Worm (Caenorhabditis elegans): Measurements from ENCODE around the gene Y57G11C.42.

The Y57G11C.42 gene

DNA sequence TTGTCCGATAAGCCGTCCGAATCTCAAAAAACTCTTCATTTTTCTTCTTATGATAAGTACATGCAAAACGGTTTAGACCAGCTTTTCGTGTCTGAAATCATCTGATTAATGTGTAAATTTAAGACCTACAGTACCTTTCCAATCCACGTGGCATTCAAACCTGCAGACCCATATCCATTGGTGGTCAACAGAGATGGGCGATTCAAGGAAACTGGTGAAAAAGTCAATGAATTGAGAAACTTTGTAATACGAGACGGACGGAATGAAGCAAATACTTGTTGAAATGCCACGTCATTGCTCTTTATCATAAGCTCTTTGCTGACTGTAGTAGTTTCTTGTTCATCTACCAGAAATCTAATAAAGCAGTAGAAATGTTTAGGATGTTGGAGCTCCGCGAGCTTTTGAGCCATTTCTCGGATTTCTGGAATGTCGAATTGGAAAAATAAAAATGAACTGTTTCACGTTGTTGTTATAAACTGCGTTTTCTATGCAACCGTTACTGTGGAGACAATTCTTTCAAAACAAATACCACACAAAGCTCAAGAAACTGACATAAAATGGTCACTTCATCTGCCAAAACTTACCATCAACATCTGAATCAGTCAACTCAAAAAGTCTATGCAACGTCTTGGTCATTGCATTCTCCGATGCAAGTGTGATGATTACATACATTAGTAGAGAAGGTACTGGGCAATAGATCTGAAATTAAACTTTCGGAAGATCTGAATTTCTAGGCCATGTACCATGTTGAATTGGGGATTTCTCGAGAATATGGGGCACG lies 35.8 kb downstream of the Y57G11C.42 start:
- no peak for TF ChIP-seq hnd-1 (tag; optimal IDR thresholded peaks at IDR 0.05)
- TF ChIP-seq scrt-1 (GFP tag; IDR thresholded peaks at IDR 0.05), result no peak
- no peak for TF ChIP-seq F13C5.2 (tag; optimal IDR thresholded peaks at IDR 0.05)

DNA sequence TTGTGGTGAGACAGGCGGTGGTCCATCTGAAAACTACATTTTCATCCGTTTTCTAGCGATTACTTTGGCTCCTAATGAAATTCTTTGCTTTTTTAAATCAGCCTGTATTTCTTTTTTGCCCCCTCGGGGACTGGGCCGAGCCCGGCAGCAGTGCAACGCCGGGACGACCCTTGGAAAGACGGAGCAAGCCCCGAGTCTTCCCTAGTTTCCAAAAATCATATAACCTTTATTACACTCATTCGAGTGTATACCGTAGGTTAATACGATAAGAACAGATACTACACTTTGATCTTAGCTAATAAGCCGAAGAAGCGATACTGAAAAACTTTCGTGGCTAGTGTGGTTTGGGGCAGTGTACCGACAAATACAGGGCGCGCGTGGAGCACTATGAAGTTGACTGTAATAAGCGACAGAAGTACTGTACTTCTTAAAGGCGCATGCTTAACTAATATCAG lies 36.4 kb downstream of the Y57G11C.42 start:
- no peak for TF ChIP-seq tbx-11 (GFP tag; IDR thresholded peaks at IDR 0.05)
- no peak for TF ChIP-seq hnd-1 (tag; optimal IDR thresholded peaks at IDR 0.05)
- TF ChIP-seq B0310.2 (tag; optimal IDR thresholded peaks at IDR 0.05), result no peak
- TF ChIP-seq pes-1 (GFP tag; IDR thresholded peaks at IDR 0.05), result no peak
- TF ChIP-seq tbx-37 (GFP tag; conservative IDR thresholded peaks at IDR 0.05), result no peak
- no peak for TF ChIP-seq ets-7 (tag; optimal IDR thresholded peaks at IDR 0.05)
- TF ChIP-seq hmbx-1 (tag; optimal IDR thresholded peaks at IDR 0.05), result no peak
- no peak for TF ChIP-seq ama-1 (optimal IDR thresholded peaks at IDR 0.05)
- no peak for TF ChIP-seq sea-1 (GFP tag; conservative IDR thresholded peaks at IDR 0.05)
- no peak for TF ChIP-seq flt-1 (GFP tag; IDR thresholded peaks at IDR 0.05)
- TF ChIP-seq ceh-13 (GFP tag; optimal IDR thresholded peaks at IDR 0.05), result no peak
- no peak for TF ChIP-seq hmg-4 (GFP tag; optimal IDR thresholded peaks at IDR 0.05)
- TF ChIP-seq scrt-1 (GFP tag; IDR thresholded peaks at IDR 0.05), result no peak
- no peak for TF ChIP-seq tra-4 (tag; optimal IDR thresholded peaks at IDR 0.05)
- no peak for TF ChIP-seq aly-1 (tag; optimal IDR thresholded peaks at IDR 0.05)
- TF ChIP-seq ceh-36 (tag; optimal IDR thresholded peaks at IDR 0.05), result no peak
- no peak for TF ChIP-seq F13C5.2 (tag; optimal IDR thresholded peaks at IDR 0.05)

DNA sequence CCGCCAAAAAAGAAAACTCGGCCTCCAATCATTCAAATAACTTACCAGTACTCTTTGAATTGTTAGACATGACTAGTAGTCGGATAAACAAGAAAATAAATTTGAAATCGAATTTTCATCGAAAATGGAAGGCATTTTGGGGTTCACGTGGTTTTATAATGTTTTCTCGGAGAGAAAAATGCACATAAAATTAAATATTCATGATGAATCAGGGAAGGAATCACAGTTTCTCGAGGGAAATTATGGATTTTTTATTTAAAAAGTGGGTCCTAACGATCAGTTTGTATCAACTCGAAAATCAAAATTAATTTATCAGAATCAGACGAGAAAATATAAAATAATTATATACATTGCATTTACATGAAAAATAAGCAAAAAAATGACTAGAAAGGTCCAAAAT lies 37.0 kb downstream of the Y57G11C.42 start, which contains the start of gene Y57G11C.5:
Gene Y57G11C.5 (minus strand): TSS at position 101 of the 400 bp plus-strand sequence.
- TF ChIP-seq ama-1 (optimal IDR thresholded peaks at IDR 0.05) (no peak), sea-1 (GFP tag; conservative IDR thresholded peaks at IDR 0.05) (no peak), tbx-11 (GFP tag; IDR thresholded peaks at IDR 0.05) (no peak)

DNA sequence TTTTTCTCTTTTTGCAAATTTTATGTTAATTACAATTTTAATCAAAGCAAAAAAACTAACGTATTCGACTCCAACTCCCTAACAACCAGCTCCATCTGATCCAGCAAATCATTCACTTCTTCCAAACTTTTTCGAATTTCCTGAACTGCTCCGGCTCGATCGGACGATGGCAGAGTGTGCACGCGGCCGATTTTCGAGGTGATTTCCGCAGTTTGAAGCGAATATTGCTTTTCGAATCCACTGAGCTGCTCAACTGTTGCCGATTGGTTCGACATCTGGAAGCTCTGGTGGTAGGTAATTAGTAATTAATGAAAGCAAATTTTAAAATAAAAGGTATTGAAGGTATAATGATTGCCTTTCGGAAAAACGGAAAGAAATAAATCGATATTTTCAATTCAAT lies 38.1 kb downstream of the Y57G11C.42 start, which contains the start of gene vti-1:
Gene vti-1 (minus strand): TSS at position 284 of the 400 bp plus-strand sequence.
- TF ChIP-seq aly-1 (tag; optimal IDR thresholded peaks at IDR 0.05), result no peak
- no peak for TF ChIP-seq sea-1 (GFP tag; conservative IDR thresholded peaks at IDR 0.05)
- TF ChIP-seq ceh-13 (GFP tag; optimal IDR thresholded peaks at IDR 0.05), result no peak
- TF ChIP-seq B0310.2 (tag; optimal IDR thresholded peaks at IDR 0.05), result no peak
- no peak for TF ChIP-seq flt-1 (GFP tag; IDR thresholded peaks at IDR 0.05)
- TF ChIP-seq ceh-36 (tag; optimal IDR thresholded peaks at IDR 0.05), result no peak
- no peak for TF ChIP-seq tbx-11 (GFP tag; IDR thresholded peaks at IDR 0.05)
- TF ChIP-seq pes-1 (GFP tag; IDR thresholded peaks at IDR 0.05), result no peak
- TF ChIP-seq hnd-1 (tag; optimal IDR thresholded peaks at IDR 0.05), result no peak
- TF ChIP-seq hmg-4 (GFP tag; optimal IDR thresholded peaks at IDR 0.05), result no peak
- TF ChIP-seq tra-4 (tag; optimal IDR thresholded peaks at IDR 0.05), result no peak
- TF ChIP-seq hmbx-1 (tag; optimal IDR thresholded peaks at IDR 0.05), result no peak
- no peak for TF ChIP-seq ama-1 (optimal IDR thresholded peaks at IDR 0.05)
- TF ChIP-seq ets-7 (tag; optimal IDR thresholded peaks at IDR 0.05), result no peak
- no peak for TF ChIP-seq tbx-37 (GFP tag; conservative IDR thresholded peaks at IDR 0.05)

DNA sequence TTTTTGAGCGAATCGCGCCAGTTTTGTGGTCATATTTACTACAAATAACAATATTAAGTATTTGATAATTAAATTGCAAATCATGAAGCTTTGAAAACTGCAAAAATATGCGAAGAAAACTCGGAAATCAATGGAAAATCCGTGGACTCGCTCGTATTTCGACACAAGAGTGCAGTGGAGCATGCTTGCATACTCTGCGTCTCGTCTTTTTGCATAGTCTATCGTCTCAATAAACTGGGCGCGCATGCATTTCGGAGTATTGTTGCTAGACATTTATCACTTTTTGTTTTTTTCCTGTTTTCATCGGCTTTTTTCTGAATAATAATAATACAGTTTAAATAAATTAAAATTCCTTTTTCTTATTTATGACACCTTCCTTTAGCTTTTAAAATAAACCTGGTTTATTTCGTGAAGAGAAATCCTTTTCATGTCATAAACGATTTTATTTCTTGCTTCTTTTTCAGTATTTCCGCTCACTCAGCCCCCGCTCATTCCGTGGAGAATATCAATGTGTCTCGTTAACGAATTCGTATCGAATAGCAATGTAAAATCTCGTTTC lies 39.4 kb downstream of the Y57G11C.42 start, which contains the start of the genes mrps-7 and Y57G11C.3:
Gene mrps-7 (minus strand): TSS at position 38 of the 559 bp plus-strand sequence.
Gene Y57G11C.3 (plus strand): TSS at position 509 of the 559 bp plus-strand sequence.
- TF ChIP-seq hmg-4 (GFP tag; optimal IDR thresholded peaks at IDR 0.05), result peak; percentile 0
- no peak for TF ChIP-seq tbx-37 (GFP tag; conservative IDR thresholded peaks at IDR 0.05)
- TF ChIP-seq F13C5.2 (tag; optimal IDR thresholded peaks at IDR 0.05), result peak; percentile 83
- TF ChIP-seq ceh-13 (GFP tag; optimal IDR thresholded peaks at IDR 0.05), result no peak

DNA sequence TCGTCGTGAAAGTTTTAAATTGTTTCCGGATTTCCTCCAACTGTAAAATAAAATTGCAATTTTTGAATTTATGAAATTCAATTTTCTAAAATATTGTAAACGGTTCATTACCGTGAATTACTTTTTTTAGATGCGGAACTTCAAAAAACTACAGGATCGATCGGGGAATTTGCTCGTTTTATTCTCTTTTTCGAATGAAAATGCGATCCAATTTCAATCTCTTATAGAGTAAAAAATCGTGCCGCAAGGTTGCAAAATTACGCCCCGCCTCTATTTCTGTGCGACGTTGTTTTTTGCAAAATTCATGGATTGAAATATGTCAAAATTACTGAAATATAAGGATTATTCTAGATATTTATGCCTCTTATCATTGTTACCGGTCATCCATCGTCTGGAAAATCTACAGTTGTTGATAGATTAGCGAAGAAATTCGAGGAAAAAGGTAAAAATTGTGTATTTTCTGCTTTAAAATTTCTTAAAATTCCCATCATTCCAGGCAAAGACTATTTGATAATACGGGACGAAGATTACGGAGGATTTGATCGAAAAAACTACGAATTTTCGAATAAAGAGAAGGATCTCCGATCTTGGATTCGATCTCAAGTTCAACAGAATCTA lies 41.0 kb downstream of the Y57G11C.42 start, which contains the start of gene Y57G11C.43:
Gene Y57G11C.43 (plus strand): TSS at position 224 of the 618 bp plus-strand sequence.
- TF ChIP-seq sea-1 (GFP tag; conservative IDR thresholded peaks at IDR 0.05), result no peak
- TF ChIP-seq hmg-4 (GFP tag; optimal IDR thresholded peaks at IDR 0.05), result no peak
- no peak for TF ChIP-seq aly-1 (tag; optimal IDR thresholded peaks at IDR 0.05)
- TF ChIP-seq tbx-11 (GFP tag; IDR thresholded peaks at IDR 0.05), result no peak
- no peak for TF ChIP-seq B0310.2 (tag; optimal IDR thresholded peaks at IDR 0.05)
- no peak for TF ChIP-seq ceh-36 (tag; optimal IDR thresholded peaks at IDR 0.05)
- TF ChIP-seq tra-4 (tag; optimal IDR thresholded peaks at IDR 0.05), result no peak

DNA sequence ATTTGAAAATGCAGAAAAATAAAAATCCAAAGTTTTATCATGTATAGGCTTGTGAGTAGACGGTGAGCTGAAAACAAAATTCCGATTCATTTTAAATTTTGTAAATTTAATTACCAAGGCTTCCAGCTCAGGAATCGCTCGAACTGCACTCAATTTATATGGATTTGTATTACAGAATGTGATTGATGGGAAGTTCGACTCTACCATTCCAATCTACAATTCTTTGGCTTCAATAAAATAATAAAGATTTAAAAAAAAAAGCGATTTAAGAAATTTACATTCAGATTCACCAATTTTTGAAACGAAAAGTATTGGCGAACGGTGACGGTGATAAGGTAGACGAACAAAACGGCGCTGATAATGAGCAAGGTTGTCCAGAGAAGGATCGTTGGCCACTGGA lies 42.3 kb downstream of the Y57G11C.42 start:
- TF ChIP-seq pes-1 (GFP tag; IDR thresholded peaks at IDR 0.05) (no peak), hnd-1 (tag; optimal IDR thresholded peaks at IDR 0.05) (no peak), ceh-13 (GFP tag; optimal IDR thresholded peaks at IDR 0.05) (no peak), ceh-36 (tag; optimal IDR thresholded peaks at IDR 0.05) (no peak), aly-1 (tag; optimal IDR thresholded peaks at IDR 0.05) (no peak), sea-1 (GFP tag; conservative IDR thresholded peaks at IDR 0.05) (no peak)

DNA sequence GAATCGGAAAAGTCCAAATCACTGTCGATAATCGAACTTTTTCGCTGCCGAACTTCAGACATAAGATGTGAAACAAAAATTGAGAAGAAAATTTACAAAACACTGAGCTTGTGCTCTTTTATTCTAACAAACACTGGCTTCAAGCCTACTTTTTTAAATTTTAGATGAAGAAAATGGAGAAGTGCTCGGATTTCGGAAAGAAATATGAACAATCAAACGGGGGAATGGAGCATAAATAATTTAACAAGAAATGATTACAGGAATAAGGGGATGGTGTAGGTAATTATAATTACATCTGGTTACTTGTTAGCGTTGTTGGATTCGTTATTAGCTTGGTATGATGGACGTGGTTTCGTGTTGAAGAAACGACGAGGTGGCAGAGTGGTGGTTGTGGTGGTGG lies 43.0 kb downstream of the Y57G11C.42 start, which contains the start of gene degl-1:
Gene degl-1 (minus strand): TSS at position 101 of the 400 bp plus-strand sequence.
- no peak for TF ChIP-seq ceh-13 (GFP tag; optimal IDR thresholded peaks at IDR 0.05)
- no peak for TF ChIP-seq sea-1 (GFP tag; conservative IDR thresholded peaks at IDR 0.05)
- TF ChIP-seq pes-1 (GFP tag; IDR thresholded peaks at IDR 0.05), result no peak
- no peak for TF ChIP-seq F13C5.2 (tag; optimal IDR thresholded peaks at IDR 0.05)
- TF ChIP-seq ama-1 (optimal IDR thresholded peaks at IDR 0.05), result no peak
- TF ChIP-seq tbx-37 (GFP tag; conservative IDR thresholded peaks at IDR 0.05), result no peak
- TF ChIP-seq scrt-1 (GFP tag; IDR thresholded peaks at IDR 0.05), result no peak
- no peak for TF ChIP-seq tra-4 (tag; optimal IDR thresholded peaks at IDR 0.05)
- TF ChIP-seq hmbx-1 (tag; optimal IDR thresholded peaks at IDR 0.05), result no peak
- no peak for TF ChIP-seq flt-1 (GFP tag; IDR thresholded peaks at IDR 0.05)
- no peak for TF ChIP-seq hmg-4 (GFP tag; optimal IDR thresholded peaks at IDR 0.05)
- no peak for TF ChIP-seq B0310.2 (tag; optimal IDR thresholded peaks at IDR 0.05)
- TF ChIP-seq aly-1 (tag; optimal IDR thresholded peaks at IDR 0.05), result no peak
- no peak for TF ChIP-seq tbx-11 (GFP tag; IDR thresholded peaks at IDR 0.05)

Measured in whole organism, early embryonic.